Fruit fly (Drosophila melanogaster): ENCODE data around the gene CG12256.

Gene CG12256

DNA sequence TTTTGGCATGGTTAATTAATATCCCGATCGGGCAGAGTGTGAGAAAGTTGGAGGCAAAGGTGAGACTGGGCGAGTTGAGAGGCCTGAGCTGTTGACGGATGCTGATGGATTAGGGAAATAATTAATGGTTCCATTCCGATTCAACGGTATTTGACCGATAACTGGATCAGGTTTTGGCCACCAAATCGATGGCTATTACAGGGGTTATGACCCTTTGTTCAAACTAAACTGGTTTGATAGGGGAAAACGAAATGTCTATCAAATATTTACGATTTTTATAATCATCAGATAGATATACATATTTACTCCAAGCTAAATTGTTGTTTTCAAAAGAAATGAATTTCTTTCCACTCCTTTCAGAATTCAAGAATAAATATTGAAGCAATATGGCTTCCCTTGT lies 32.3 kb upstream of the CG12256 start, which contains the start of the genes CG44037 and svp:
TSS of gene CG44037 (plus strand) at position 301 of the 400 bp plus-strand sequence.
TSS of gene svp (plus strand) at position 301 of the 400 bp plus-strand sequence.
- TF ChIP-seq CG14711 (tag; optimal IDR thresholded peaks at IDR 0.05) = no peak
- TF ChIP-seq tj (GFP tag; optimal IDR thresholded peaks at IDR 0.05) = no peak
- TF ChIP-seq toe (GFP tag; optimal IDR thresholded peaks at IDR 0.05) = no peak
- TF ChIP-seq CG33017 (tag; optimal IDR thresholded peaks at IDR 0.05) = no peak
- no peak for TF ChIP-seq CG1620 (GFP tag; optimal IDR thresholded peaks at IDR 0.05)
- TF ChIP-seq CG7045 (GFP tag; optimal IDR thresholded peaks at IDR 0.05) = no peak

DNA sequence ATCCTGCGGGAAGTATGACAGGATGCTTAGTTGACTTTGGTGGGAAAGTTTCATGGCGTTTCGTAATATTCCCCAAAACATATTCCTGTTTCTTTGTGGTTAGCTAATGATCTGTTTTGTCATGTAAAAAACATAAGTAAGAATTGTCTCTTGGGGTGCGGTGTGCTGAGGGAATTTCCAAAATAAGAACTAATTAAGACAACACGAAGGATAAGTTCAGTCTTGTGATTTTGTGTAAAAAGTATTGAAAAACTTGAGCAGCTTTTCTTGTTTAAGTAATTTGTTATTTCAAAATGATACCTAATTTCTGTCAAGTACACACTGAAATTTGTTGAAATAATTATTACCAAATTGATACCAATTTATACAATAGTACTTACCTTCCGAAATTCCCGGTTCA lies 27.7 kb upstream of the CG12256 start, which contains the start of gene CG3942:
TSS of gene CG3942 (plus strand) at position 301 of the 400 bp plus-strand sequence.
- TF ChIP-seq kay (GFP tag; ENCODE audit: borderline replicate concordance) (no peak), bab1 (GFP tag; optimal IDR thresholded peaks at IDR 0.05) (no peak), Clk (GFP tag; optimal IDR thresholded peaks at IDR 0.05) (no peak), toe (GFP tag; optimal IDR thresholded peaks at IDR 0.05) (no peak), ovo (GFP tag; optimal IDR thresholded peaks at IDR 0.05) (no peak), pad (GFP tag; optimal IDR thresholded peaks at IDR 0.05) (no peak), CG11617 (GFP tag; optimal IDR thresholded peaks at IDR 0.05) (no peak), CG1620 (GFP tag; optimal IDR thresholded peaks at IDR 0.05) (no peak), CG33017 (tag; optimal IDR thresholded peaks at IDR 0.05) (no peak), Mnt (GFP tag; optimal IDR thresholded peaks at IDR 0.05) (no peak), CG14711 (tag; optimal IDR thresholded peaks at IDR 0.05) (no peak), CG5204 (GFP tag; optimal IDR thresholded peaks at IDR 0.05) (no peak), CG12768 (GFP tag; optimal IDR thresholded peaks at IDR 0.05) (no peak), CG7101 (tag; optimal IDR thresholded peaks at IDR 0.05) (no peak), Crg-1 (GFP tag; optimal IDR thresholded peaks at IDR 0.05) (no peak), cnc (optimal IDR thresholded peaks at IDR 0.05) (no peak), Hr96 (GFP tag; optimal IDR thresholded peaks at IDR 0.05) (no peak), CG7045 (GFP tag; optimal IDR thresholded peaks at IDR 0.05) (no peak)

DNA sequence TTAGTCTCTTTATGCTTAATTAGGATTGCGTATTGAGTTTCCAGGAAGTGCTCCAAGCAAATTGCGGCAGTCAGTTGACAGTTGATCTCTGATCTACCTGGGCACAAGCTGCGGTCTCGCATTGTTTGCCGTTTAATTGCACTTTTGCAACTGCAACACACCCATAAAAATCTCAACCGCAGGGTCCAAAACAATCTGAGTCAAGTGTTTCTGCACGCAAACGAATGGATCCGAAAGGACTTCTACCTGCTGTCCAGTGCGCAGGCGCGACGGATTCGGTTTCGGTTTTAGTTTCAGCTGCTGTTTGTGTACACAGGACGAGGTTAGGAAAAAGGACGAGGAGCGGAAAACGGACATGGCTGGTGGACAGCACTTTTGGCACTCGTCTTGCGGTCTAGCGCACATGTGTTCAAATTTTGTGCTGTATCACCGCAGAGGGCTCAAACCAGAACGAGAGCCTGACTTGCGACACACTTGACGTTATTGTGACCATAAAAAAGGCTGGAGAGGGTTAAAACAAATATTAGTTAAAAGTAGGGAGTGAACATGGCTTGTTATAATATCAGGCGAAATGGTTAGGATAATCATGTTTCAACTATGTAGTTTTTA lies 26.4 kb upstream of the CG12256 start:
- TF ChIP-seq ovo (GFP tag; optimal IDR thresholded peaks at IDR 0.05) (no peak), CG11617 (GFP tag; optimal IDR thresholded peaks at IDR 0.05) (no peak), bab1 (GFP tag; optimal IDR thresholded peaks at IDR 0.05) (no peak), Clk (GFP tag; optimal IDR thresholded peaks at IDR 0.05) (no peak), CG5204 (GFP tag; optimal IDR thresholded peaks at IDR 0.05) (no peak), CG14711 (tag; optimal IDR thresholded peaks at IDR 0.05) (no peak), tj (GFP tag; optimal IDR thresholded peaks at IDR 0.05) (no peak), Mnt (GFP tag; optimal IDR thresholded peaks at IDR 0.05) (no peak), Crg-1 (GFP tag; optimal IDR thresholded peaks at IDR 0.05) (no peak), kay (GFP tag; ENCODE audit: borderline replicate concordance) (no peak), CG7101 (tag; optimal IDR thresholded peaks at IDR 0.05) (no peak), CG33017 (tag; optimal IDR thresholded peaks at IDR 0.05) (no peak), cic (GFP tag; optimal IDR thresholded peaks at IDR 0.05) (no peak), Hr96 (GFP tag; optimal IDR thresholded peaks at IDR 0.05) (no peak), toe (GFP tag; optimal IDR thresholded peaks at IDR 0.05) (no peak), CG7045 (GFP tag; optimal IDR thresholded peaks at IDR 0.05) (no peak)

DNA sequence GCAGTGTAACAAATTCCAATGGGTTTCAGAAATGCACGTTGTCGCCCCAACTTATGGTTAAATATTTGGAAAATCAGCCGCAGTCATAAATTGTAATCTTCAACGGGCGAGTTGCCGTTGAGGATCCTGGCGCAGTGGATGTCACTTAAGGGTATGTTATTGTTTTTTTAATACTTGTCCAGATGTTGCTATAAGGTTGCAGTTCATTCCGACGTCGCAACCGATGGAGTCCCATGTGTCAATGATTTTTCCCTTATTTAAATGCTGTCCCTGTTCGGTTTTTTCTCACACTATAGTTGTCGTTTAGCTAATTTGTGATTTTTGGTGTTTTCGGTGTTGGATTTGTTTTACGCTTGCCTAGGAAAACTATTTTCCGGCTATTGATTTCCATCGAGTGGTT lies 25.4 kb upstream of the CG12256 start:
- TF ChIP-seq kay (GFP tag; ENCODE audit: borderline replicate concordance) (no peak), Mnt (GFP tag; optimal IDR thresholded peaks at IDR 0.05) (no peak), CG14711 (tag; optimal IDR thresholded peaks at IDR 0.05) (no peak), CG11617 (GFP tag; optimal IDR thresholded peaks at IDR 0.05) (no peak), toe (GFP tag; optimal IDR thresholded peaks at IDR 0.05) (no peak), bab1 (GFP tag; optimal IDR thresholded peaks at IDR 0.05) (no peak), CG1620 (GFP tag; optimal IDR thresholded peaks at IDR 0.05) (no peak), Clk (GFP tag; optimal IDR thresholded peaks at IDR 0.05) (no peak), CG5204 (GFP tag; optimal IDR thresholded peaks at IDR 0.05) (no peak), Crg-1 (GFP tag; optimal IDR thresholded peaks at IDR 0.05) (no peak), tj (GFP tag; optimal IDR thresholded peaks at IDR 0.05) (no peak), Hr96 (GFP tag; optimal IDR thresholded peaks at IDR 0.05) (no peak), CG7045 (GFP tag; optimal IDR thresholded peaks at IDR 0.05) (no peak), cnc (optimal IDR thresholded peaks at IDR 0.05) (no peak), CG12768 (GFP tag; optimal IDR thresholded peaks at IDR 0.05) (no peak), pad (GFP tag; optimal IDR thresholded peaks at IDR 0.05) (no peak), cic (GFP tag; optimal IDR thresholded peaks at IDR 0.05) (no peak), CG7101 (tag; optimal IDR thresholded peaks at IDR 0.05) (no peak), ovo (GFP tag; optimal IDR thresholded peaks at IDR 0.05) (no peak)

DNA sequence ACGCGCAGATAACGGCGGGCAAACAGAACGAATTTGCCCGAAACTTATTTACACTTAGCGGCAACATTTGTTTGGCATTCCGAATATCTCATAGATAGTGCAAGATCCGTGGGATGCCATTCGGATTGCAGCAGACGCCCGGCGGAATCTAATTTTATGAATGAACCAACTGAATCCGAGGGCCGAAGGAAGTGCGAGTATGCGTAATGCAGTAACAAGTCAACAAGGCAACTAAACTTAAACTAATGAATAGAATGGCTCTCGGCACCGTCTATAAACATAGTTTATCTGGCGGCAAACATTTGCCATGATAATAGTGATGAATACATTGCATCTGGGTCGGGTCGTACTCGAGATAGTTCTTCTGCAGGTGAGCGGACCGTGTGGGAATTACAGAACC lies 24.1 kb upstream of the CG12256 start:
- TF ChIP-seq Hr96 (GFP tag; optimal IDR thresholded peaks at IDR 0.05) (no peak), Mnt (GFP tag; optimal IDR thresholded peaks at IDR 0.05) (no peak)

DNA sequence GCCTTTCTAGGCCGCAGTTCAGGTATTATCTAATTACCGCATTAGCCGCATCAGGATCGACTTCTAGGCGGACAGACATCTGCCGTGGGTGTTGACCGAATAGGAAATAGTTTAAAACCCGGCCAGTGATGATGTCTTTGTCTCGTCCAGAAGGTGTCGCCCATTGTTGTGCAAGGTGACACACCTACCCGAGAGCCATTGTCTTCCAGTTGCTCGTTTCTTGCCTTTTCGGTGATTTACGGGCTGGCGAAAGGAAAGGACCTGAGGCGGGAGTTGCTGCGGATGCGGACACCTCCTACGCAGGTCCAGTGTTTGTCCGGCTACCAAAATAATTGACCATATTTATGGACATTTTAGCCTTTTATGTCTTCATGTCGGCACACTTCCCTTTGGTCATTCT lies 22.1 kb upstream of the CG12256 start:
- TF ChIP-seq CG7045 (GFP tag; optimal IDR thresholded peaks at IDR 0.05) (no peak), CG12768 (GFP tag; optimal IDR thresholded peaks at IDR 0.05) (no peak), CG11617 (GFP tag; optimal IDR thresholded peaks at IDR 0.05) (no peak), toe (GFP tag; optimal IDR thresholded peaks at IDR 0.05) (no peak), cnc (optimal IDR thresholded peaks at IDR 0.05) (no peak), CG33017 (tag; optimal IDR thresholded peaks at IDR 0.05) (no peak), Hr96 (GFP tag; optimal IDR thresholded peaks at IDR 0.05) (no peak), ovo (GFP tag; optimal IDR thresholded peaks at IDR 0.05) (no peak), kay (GFP tag; ENCODE audit: borderline replicate concordance) (no peak), CG7101 (tag; optimal IDR thresholded peaks at IDR 0.05) (no peak), CG14711 (tag; optimal IDR thresholded peaks at IDR 0.05) (no peak), pad (GFP tag; optimal IDR thresholded peaks at IDR 0.05) (no peak), Crg-1 (GFP tag; optimal IDR thresholded peaks at IDR 0.05) (no peak), CG5204 (GFP tag; optimal IDR thresholded peaks at IDR 0.05) (no peak), bab1 (GFP tag; optimal IDR thresholded peaks at IDR 0.05) (no peak), CG1620 (GFP tag; optimal IDR thresholded peaks at IDR 0.05) (no peak), cic (GFP tag; optimal IDR thresholded peaks at IDR 0.05) (no peak)

All from whole organism, adult.